Fruit fly (Drosophila melanogaster): ENCODE measurements around the gene Trs23.

DNA sequence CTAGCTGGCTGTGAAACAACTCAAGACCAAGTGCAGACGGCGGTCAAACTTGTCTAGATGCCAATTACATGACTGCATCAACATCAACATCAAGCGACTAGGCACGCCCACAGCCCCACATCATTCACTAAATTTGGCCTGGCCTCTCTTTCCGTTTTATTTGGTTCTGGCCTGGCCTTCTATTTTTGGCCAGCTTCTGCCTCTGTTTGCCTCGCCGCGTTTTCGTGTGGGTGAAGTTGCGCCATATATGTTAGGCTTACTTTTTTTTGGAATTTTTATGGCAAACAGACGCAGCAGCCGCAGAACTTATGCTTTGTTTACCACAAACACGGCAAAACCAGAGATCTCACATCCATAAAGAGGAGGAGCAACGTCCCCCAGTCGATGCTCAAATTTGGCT, 29.4 kb downstream of the Trs23 start:
- no peak for TF ChIP-seq OdsH (GFP tag; optimal IDR thresholded peaks at IDR 0.05)
- TF ChIP-seq Hr78 (GFP tag; optimal IDR thresholded peaks at IDR 0.05): no peak
- TF ChIP-seq HLH106 (tag; optimal IDR thresholded peaks at IDR 0.05): no peak
- TF ChIP-seq Abd-B (GFP tag; optimal IDR thresholded peaks at IDR 0.05): no peak
- no peak for TF ChIP-seq usp (GFP tag; optimal IDR thresholded peaks at IDR 0.05)
- no peak for TF ChIP-seq sage (GFP tag; optimal IDR thresholded peaks at IDR 0.05)
